Worm (Caenorhabditis elegans): ENCODE results near the gene F09E5.16.

Gene F09E5.16

DNA sequence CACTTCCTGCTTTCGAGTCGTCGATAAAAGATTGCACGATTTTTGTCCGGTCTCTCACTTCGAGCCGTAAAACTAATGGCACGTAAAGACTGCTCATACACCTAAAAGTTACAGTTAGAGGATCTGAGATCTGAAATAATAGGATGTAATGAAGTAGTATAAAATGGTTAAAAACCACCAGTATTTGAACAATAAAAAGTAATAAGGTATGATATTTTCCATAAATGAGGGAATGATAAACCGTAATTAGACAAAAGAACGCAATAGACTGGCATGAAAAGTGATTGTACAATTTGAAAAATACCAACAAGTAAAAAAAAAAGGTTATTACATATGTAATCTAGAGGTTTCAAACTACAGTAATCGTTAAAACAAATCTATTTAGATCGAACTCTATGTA is 27.5 kb upstream of the F09E5.16 start, which contains the start of gene brap-2 (continued):
- TF ChIP-seq B0019.2 (GFP tag; conservative IDR thresholded peaks at IDR 0.05) (no peak), mes-4 (tag; optimal IDR thresholded peaks at IDR 0.05) (no peak)

DNA sequence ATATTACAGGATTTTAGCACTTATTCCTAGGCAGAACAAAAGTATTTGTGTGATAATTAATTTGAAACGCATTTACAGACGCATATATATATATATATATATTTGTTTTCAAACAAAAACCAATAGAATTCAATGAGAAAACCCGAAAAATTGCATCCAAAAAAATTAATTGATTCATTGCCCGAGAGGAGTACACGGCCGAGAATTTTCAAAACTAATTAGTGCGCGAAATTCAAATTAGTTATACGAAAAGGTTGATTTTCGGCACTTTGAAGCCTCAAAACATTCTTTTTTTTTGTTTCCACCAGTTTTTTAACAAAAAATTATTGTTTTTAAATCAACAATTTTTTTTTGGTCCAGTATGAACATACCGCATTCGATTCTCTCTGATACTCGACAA is 25.9 kb upstream of the F09E5.16 start:
- TF ChIP-seq madf-6 (GFP tag; IDR thresholded peaks at IDR 0.05) (no peak), lin-54 (GFP tag; optimal IDR thresholded peaks at IDR 0.05) (peak; percentile 25)

DNA sequence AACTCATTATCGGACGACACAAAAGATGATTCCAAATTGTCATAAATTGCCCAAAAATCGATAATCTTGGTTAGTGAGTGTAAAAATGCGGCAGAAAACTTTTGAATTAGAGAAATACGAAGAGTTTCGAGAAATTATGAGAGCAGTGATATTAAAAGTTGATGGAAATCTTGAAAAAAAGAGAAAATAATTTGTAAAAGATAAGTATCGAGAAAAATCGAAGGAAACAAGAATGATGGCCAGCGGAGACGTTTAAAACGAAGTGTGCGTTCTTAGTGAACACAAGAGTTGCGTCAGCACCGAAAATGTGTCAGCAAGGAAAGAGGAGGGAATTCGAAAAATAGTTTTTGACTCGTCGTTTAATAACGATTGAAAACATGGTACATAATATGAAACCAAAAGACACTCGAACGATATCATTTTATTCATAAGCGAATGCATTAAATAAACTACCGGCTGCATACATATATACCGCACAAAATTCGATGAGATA is 24.3 kb upstream of the F09E5.16 start, which contains the start of gene ndx-6:
TSS of gene ndx-6 (minus strand) at position 51 of the 493 bp plus-strand sequence.
- TF ChIP-seq nhr-179 (tag; optimal IDR thresholded peaks at IDR 0.05) (no peak), sdz-38 (tag; optimal IDR thresholded peaks at IDR 0.05) (no peak), hsf-1 (GFP tag; IDR thresholded peaks at IDR 0.05) (peak; percentile 53; the same call in 1 of the 2 replicates), ZK185.1 (tag; optimal IDR thresholded peaks at IDR 0.05; ENCODE audit: poor library complexity, severe bottlenecking) (peak; percentile 74), F49E8.2 (tag; optimal IDR thresholded peaks at IDR 0.05; ENCODE audit: insufficient read depth) (peak; percentile 30), attf-6 (GFP tag; IDR thresholded peaks at IDR 0.05) (peak; percentile 38; the same call in 1 of the 2 replicates), efl-1 (GFP tag; optimal IDR thresholded peaks at IDR 0.05) (peak; percentile 85), let-607 (tag; optimal IDR thresholded peaks at IDR 0.05) (peak in 1 of 2 experiments; percentile 52), lin-35 (GFP tag; optimal IDR thresholded peaks at IDR 0.05) (peak; percentile 63 to 96 (median 83)), madf-3 (GFP tag; IDR thresholded peaks at IDR 0.05) (peak; percentile 75; the same call in 1 of the 2 replicates), dpl-1 (GFP tag; optimal IDR thresholded peaks at IDR 0.05) (peak; percentile 92), pbrm-1 (GFP tag; IDR thresholded peaks at IDR 0.05) (peak; percentile 52; the same call in 1 of the 2 replicates), cebp-1 (GFP tag; IDR thresholded peaks at IDR 0.05) (no peak), cebp-1 (tag; optimal IDR thresholded peaks at IDR 0.05) (peak; percentile 65), hmg-1.2 (GFP tag; IDR thresholded peaks at IDR 0.05) (peak; percentile 43; the same call in 1 of the 2 replicates), nhr-80 (tag; optimal IDR thresholded peaks at IDR 0.05) (peak; percentile 40), snpc-1.1 (tag; optimal IDR thresholded peaks at IDR 0.05; ENCODE audit: insufficient read depth) (no peak), hlh-26 (GFP tag; conservative IDR thresholded peaks at IDR 0.05) (no peak), snpc-3.4 (tag; optimal IDR thresholded peaks at IDR 0.05) (peak; percentile 40), C06A6.2 (GFP tag; conservative IDR thresholded peaks at IDR 0.05) (0 out of 2 replicates have a peak, but pooled peaks have one; percentile 54), rcor-1 (GFP tag; IDR thresholded peaks at IDR 0.05) (peak; percentile 79), egl-18 (GFP tag; IDR thresholded peaks at IDR 0.05) (no peak), ekl-4 (GFP tag; IDR thresholded peaks at IDR 0.05) (0 out of 2 replicates have a peak, but pooled peaks have one; percentile 64), D2030.7 (GFP tag; IDR thresholded peaks at IDR 0.05) (0 out of 2 replicates have a peak, but pooled peaks have one; percentile 17), dox-1 (GFP tag; IDR thresholded peaks at IDR 0.05) (peak; percentile 67), Y53G8AR.9 (GFP tag; conservative IDR thresholded peaks at IDR 0.05) (peak; percentile 78), repo-1 (tag; optimal IDR thresholded peaks at IDR 0.05) (peak; percentile 58), ztf-26 (tag; optimal IDR thresholded peaks at IDR 0.05) (peak; percentile 9), ceh-58 (GFP tag; IDR thresholded peaks at IDR 0.05) (no peak), ceh-91 (GFP tag; IDR thresholded peaks at IDR 0.05) (0 out of 2 replicates have a peak, but pooled peaks have one; percentile 33), ceh-40 (GFP tag; IDR thresholded peaks at IDR 0.05) (no peak), ceh-27 (GFP tag; optimal IDR thresholded peaks at IDR 0.05) (peak; percentile 46), gei-17 (GFP tag; optimal IDR thresholded peaks at IDR 0.05) (no peak), ztf-22 (GFP tag; optimal IDR thresholded peaks at IDR 0.05) (no peak), hmg-20 (GFP tag; IDR thresholded peaks at IDR 0.05) (0 out of 2 replicates have a peak, but pooled peaks have one; percentile 13), lsy-27 (tag; optimal IDR thresholded peaks at IDR 0.05; ENCODE audit: borderline replicate concordance, insufficient read depth) (no peak), ccch-3 (GFP tag; optimal IDR thresholded peaks at IDR 0.05) (no peak), ceh-100 (GFP tag; IDR thresholded peaks at IDR 0.05) (peak; percentile 60; the same call in 1 of the 2 replicates), tbp1 (GFP tag; optimal IDR thresholded peaks at IDR 0.05) (peak; percentile 56)
